Fruit fly (Drosophila melanogaster): ENCODE measurements around the gene Prosbeta7.

Gene Prosbeta7

dm6 chr3R:5354373-5355134, 3.6 kb downstream of the Prosbeta7 start, which contains the start of the genes CG11999 and CG1161 (continued):
- TF ChIP-seq nom (GFP tag; optimal IDR thresholded peaks at IDR 0.05) (peak; percentile 16), Doc3 (GFP tag; IDR thresholded peaks at IDR 0.05; ENCODE audit: partially characterized antibody) (no peak), CG2120 (GFP tag; optimal IDR thresholded peaks at IDR 0.05) (peak; percentile 40), unpg (GFP tag; optimal IDR thresholded peaks at IDR 0.05) (peak; percentile 12), Max (GFP tag; optimal IDR thresholded peaks at IDR 0.05) (no peak), CG12071 (GFP tag; optimal IDR thresholded peaks at IDR 0.05) (no peak), fd102C (GFP tag; optimal IDR thresholded peaks at IDR 0.05) (no peak), CG11456 (GFP tag; IDR thresholded peaks at IDR 0.05) (no peak), MBD-R2 (GFP tag; IDR thresholded peaks at IDR 0.05) (peak; percentile 59), HmgD (GFP tag; optimal IDR thresholded peaks at IDR 0.05) (no peak), CG6689 (GFP tag; IDR thresholded peaks at IDR 0.05) (no peak), pum (GFP tag; optimal IDR thresholded peaks at IDR 0.05) (no peak), Fer3 (tag; optimal IDR thresholded peaks at IDR 0.05) (no peak), stwl (tag; optimal IDR thresholded peaks at IDR 0.05) (peak; percentile 88), pnt (GFP tag; optimal IDR thresholded peaks at IDR 0.05) (no peak), CG17361 (GFP tag; IDR thresholded peaks at IDR 0.05) (peak; percentile 60; the same call in 2 of the 3 replicates), CG7271 (tag; optimal IDR thresholded peaks at IDR 0.05) (no peak), CG12236 (GFP tag; optimal IDR thresholded peaks at IDR 0.05) (no peak), CG9437 (GFP tag; optimal IDR thresholded peaks at IDR 0.05) (peak; percentile 10), tin (GFP tag; optimal IDR thresholded peaks at IDR 0.05) (no peak), Dip2 (GFP tag; IDR thresholded peaks at IDR 0.05) (no peak), MESR4 (GFP tag; optimal IDR thresholded peaks at IDR 0.05) (peak; percentile 66), repo (GFP tag; optimal IDR thresholded peaks at IDR 0.05) (no peak), knrl (GFP tag; IDR thresholded peaks at IDR 0.05; ENCODE audit: partially characterized antibody) (peak; percentile 40; the same call in 1 of the 3 replicates), CG12659 (GFP tag; optimal IDR thresholded peaks at IDR 0.05) (peak; percentile 52), pho (GFP tag; optimal IDR thresholded peaks at IDR 0.05) (no peak), fd3F (GFP tag; optimal IDR thresholded peaks at IDR 0.05) (no peak), CG13775 (GFP tag; optimal IDR thresholded peaks at IDR 0.05) (peak; percentile 10), CG13287 (GFP tag; IDR thresholded peaks at IDR 0.05; ENCODE audit: partially characterized antibody) (peak; percentile 38), CG10654 (GFP tag; optimal IDR thresholded peaks at IDR 0.05) (no peak), BEAF-32 (GFP tag; optimal IDR thresholded peaks at IDR 0.05) (peak; percentile 36), CG7839 (tag; optimal IDR thresholded peaks at IDR 0.05) (peak; percentile 11), CG12299 (tag; optimal IDR thresholded peaks at IDR 0.05) (no peak), CG6175 (GFP tag; IDR thresholded peaks at IDR 0.05) (no peak), Ets65A (GFP tag) (no peak), sug (tag; optimal IDR thresholded peaks at IDR 0.05) (peak; percentile 20), Xbp1 (GFP tag; optimal IDR thresholded peaks at IDR 0.05) (peak; percentile 93), hb (GFP tag; IDR thresholded peaks at IDR 0.05; ENCODE audit: partially characterized antibody) (no peak), CG8924 (tag; optimal IDR thresholded peaks at IDR 0.05) (peak; percentile 46), nerfin-1 (tag; optimal IDR thresholded peaks at IDR 0.05) (peak; percentile 69), CG7556 (GFP tag; optimal IDR thresholded peaks at IDR 0.05) (peak; percentile 17), bowl (GFP tag; IDR thresholded peaks at IDR 0.05) (no peak), chif (GFP tag; optimal IDR thresholded peaks at IDR 0.05) (no peak), CG33213 (GFP tag; optimal IDR thresholded peaks at IDR 0.05) (no peak), Nf-YB (GFP tag; optimal IDR thresholded peaks at IDR 0.05) (peak; percentile 90), Aef1 (GFP tag; IDR thresholded peaks at IDR 0.05) (no peak), CG30431 (GFP tag; optimal IDR thresholded peaks at IDR 0.05) (no peak), CG7372 (GFP tag; IDR thresholded peaks at IDR 0.05) (no peak), Dref (GFP tag; IDR thresholded peaks at IDR 0.05) (no peak)
